Worm (Caenorhabditis elegans) whole organism, L1 larva: ENCODE data around the gene Y38H6C.9.

ENCODE experiments used
- F16B12.6 ChIP-seq: fragments of 150-350 bp; optimal IDR thresholded peaks from 2 replicates; lab custom pipeline; 2014; ENCODE audit warnings: missing biosample characterization, missing genetic modification characterization
- fkh-4 ChIP-seq: sonication (generic microtip); optimal IDR thresholded peaks from 2 replicates; lab custom pipeline; 2016; ENCODE audit warnings: missing compliant biosample characterization, missing genetic modification characterization, borderline replicate concordance
- lsy-2 ChIP-seq, 2 experiments: fragments of 150-350 bp; optimal IDR thresholded peaks; 2 replicates each; lab custom pipeline; 2014; ENCODE audit warnings: missing biosample characterization in 2 of 2, missing genetic modification characterization in 2 of 2
- mep-1 ChIP-seq: fragments of 150-350 bp; optimal IDR thresholded peaks from 2 replicates; lab custom pipeline; 2014; ENCODE audit warnings: missing biosample characterization, missing genetic modification characterization
- nhr-12 ChIP-seq: sonication (generic microtip); optimal IDR thresholded peaks from 2 replicates; lab custom pipeline; 2017; ENCODE audit warnings: missing biosample characterization, missing genetic modification characterization
- nhr-237 ChIP-seq: fragments of 150-350 bp; optimal IDR thresholded peaks from 2 replicates; lab custom pipeline; 2014; ENCODE audit warnings: missing biosample characterization, missing genetic modification characterization
- tbx-2 ChIP-seq: sonication (generic microtip); optimal IDR thresholded peaks from 2 replicates; lab custom pipeline; 2016; ENCODE audit warnings: missing genetic modification characterization, missing compliant biosample characterization
- unc-86 ChIP-seq: sonication (generic microtip); optimal IDR thresholded peaks from 2 replicates; lab custom pipeline; 2016; ENCODE audit warnings: missing genetic modification characterization, missing compliant biosample characterization

DNA sequence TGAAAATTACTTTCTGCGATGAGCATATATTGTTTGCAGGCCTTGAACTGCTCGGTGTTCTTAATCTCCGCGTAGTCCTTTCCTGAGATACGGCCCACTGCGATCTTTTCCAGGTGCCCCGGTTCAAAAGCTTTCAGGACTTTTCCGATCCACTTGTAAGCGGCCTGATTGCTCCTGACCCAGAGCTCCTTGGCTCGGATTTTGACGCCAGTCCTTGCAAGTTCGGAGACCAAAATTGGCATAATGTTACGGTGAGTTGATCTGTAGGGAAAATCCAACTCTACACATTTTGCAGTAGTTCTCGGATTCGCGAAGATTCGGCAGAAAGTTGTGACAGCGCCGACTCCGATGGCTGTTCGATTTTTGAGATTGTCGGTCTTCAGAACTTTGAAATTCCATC, 5.1 kb downstream of the Y38H6C.9 start:
- TF ChIP-seq nhr-237 (no peak), lsy-2 (tag; optimal IDR thresholded peaks at IDR 0.05; lab: Kevin White, UChicago) (no peak), nhr-12 (tag; lab: Kevin White, UChicago) (no peak), unc-86 (no peak), F16B12.6 (tag; lab: Kevin White, UChicago) (no peak), fkh-4 (tag; lab: Kevin White, UChicago) (no peak), tbx-2 (tag; lab: Kevin White, UChicago) (no peak), mep-1 (tag; lab: Kevin White, UChicago) (no peak)
